Worm (Caenorhabditis elegans) whole organism, early embryonic: ENCODE measurements around the gene atx-3.

Experiments used
- aly-1 ChIP-seq: sonication (generic microtip); optimal IDR thresholded peaks from 2 replicates; lab custom pipeline; 2016; ENCODE audit warnings: missing genetic modification characterization, missing compliant biosample characterization
- ceh-36 ChIP-seq: sonication (generic microtip); optimal IDR thresholded peaks from 2 replicates; lab custom pipeline; 2016; ENCODE audit warnings: missing genetic modification characterization, inconsistent platforms, missing compliant biosample characterization
- ets-7 ChIP-seq: sonication (generic microtip); optimal IDR thresholded peaks from 2 replicates; lab custom pipeline; 2016; ENCODE audit warnings: missing genotype, missing genetic modification characterization, missing compliant biosample characterization
- hmbx-1 ChIP-seq: sonication (generic microtip); optimal IDR thresholded peaks from 2 replicates; lab custom pipeline; 2016; ENCODE audit warnings: mild to moderate bottlenecking, missing genetic modification characterization, missing compliant biosample characterization
- pes-1 ChIP-seq: fragments of 200-800 bp; sonication (Bioruptor generic); IDR thresholded peaks from 2 replicates; pipeline ENCODE4 v1.3.6; 2022; ENCODE audit warnings: missing genetic modification reagents, missing genetic modification characterization, missing compliant biosample characterization

DNA sequence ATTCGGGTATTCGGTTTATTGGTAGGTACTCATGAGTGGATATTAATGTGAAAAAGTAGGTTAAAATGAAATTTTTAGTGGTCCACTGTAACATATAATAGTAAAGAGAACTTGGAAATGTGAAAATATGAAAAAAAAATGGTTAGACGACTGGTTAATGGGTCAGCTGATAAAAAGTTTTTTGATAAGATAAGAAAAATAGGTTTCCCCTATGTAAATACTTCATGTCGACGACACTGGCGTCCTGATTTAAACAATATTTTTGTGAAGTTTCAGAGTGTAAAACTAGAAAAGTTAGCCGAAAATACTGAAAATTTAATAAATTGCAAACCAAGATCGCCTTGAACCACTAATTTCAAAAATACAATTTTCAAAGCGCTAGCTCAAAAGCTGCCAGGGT, 44.1 kb downstream of the atx-3 start, which contains the start of gene F21A3.11:
- TF ChIP-seq pes-1 (GFP tag; lab: Robert Waterston, UW) (no peak), aly-1 (tag; lab: Kevin White, UChicago) (no peak), ceh-36 (no peak), hmbx-1 (tag; lab: Kevin White, UChicago) (no peak), ets-7 (tag; lab: Kevin White, UChicago) (no peak)
